Worm (Caenorhabditis elegans): ENCODE data around the gene K12D9.1.

DNA sequence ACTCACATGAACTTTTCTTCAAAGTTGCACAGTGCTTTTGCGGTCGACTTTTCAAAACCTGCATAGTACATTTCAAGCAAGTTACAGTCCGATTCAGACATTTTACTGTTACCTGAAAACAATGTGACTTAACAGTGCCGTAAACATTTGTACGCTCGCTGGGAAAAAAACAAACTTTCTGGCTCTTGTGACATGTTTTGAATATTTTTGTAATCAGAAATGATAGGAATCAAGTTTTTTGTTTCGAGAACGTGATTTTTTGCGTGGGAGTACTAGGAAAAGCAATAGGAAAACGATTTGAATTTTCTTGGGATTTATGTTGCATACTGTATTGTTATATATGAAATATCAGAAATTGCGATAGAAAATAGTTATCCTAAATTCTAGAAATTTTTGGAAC lies 18.2 kb upstream of the K12D9.1 start, which contains the start of gene srw-120:
- TF ChIP-seq ceh-82 (tag; optimal IDR thresholded peaks at IDR 0.05) (no peak), tbx-2 (tag; optimal IDR thresholded peaks at IDR 0.05) (no peak), nhr-28 (tag; optimal IDR thresholded peaks at IDR 0.05) (no peak), nhr-85 (tag) (no peak), isw-1 (GFP tag; IDR thresholded peaks at IDR 0.05) (no peak), ama-1 (optimal IDR thresholded peaks at IDR 0.05) (no peak), lin-15B (tag; optimal IDR thresholded peaks at IDR 0.05) (no peak), nhr-12 (tag; optimal IDR thresholded peaks at IDR 0.05) (no peak), fkh-10 (GFP tag; optimal IDR thresholded peaks at IDR 0.05) (no peak), efl-1 (optimal IDR thresholded peaks at IDR 0.05) (no peak), efl-1 (GFP tag; optimal IDR thresholded peaks at IDR 0.05 in 1 of 2) (no peak)
